Worm (Caenorhabditis elegans) whole organism, L2 larva: ENCODE data around the gene Y67H2A.10.

ENCODE experiments used
- C34F6.9 ChIP-seq: fragments of 150-350 bp; optimal IDR thresholded peaks from 2 replicates; lab custom pipeline; 2014; ENCODE audit warnings: missing biosample characterization, missing genetic modification characterization
- R02D3.7 ChIP-seq: fragments of 150-350 bp; optimal IDR thresholded peaks from 2 replicates; lab custom pipeline; 2014; ENCODE audit warnings: missing biosample characterization, missing genetic modification characterization
- Y55F3AM.14 ChIP-seq: fragments of 200-800 bp; sonication (Bioruptor generic); optimal IDR thresholded peaks from 2 replicates; lab custom pipeline; 2018; ENCODE audit warnings: mild to moderate bottlenecking, missing genetic modification characterization, missing compliant biosample characterization
- ZK546.5 ChIP-seq: sonication (generic microtip); optimal IDR thresholded peaks from 2 replicates; lab custom pipeline; 2017; ENCODE audit warnings: missing biosample characterization, missing genetic modification characterization
- alr-1 ChIP-seq: fragments of 150-350 bp; optimal IDR thresholded peaks from 2 replicates; lab custom pipeline; 2014; ENCODE audit warnings: missing biosample characterization, missing genetic modification characterization
- aly-2 ChIP-seq: fragments of 150-350 bp; optimal IDR thresholded peaks from 2 replicates; lab custom pipeline; 2014; ENCODE audit warnings: missing biosample characterization, missing genetic modification characterization
- ama-1 ChIP-seq: fragments of 150-350 bp; optimal IDR thresholded peaks from 2 replicates; lab custom pipeline; 2018; ENCODE audit warnings: inconsistent platforms
- ceh-16 ChIP-seq: fragments of 150-350 bp; optimal IDR thresholded peaks from 2 replicates; lab custom pipeline; 2014; ENCODE audit warnings: missing biosample characterization, missing genetic modification characterization
- ceh-82 ChIP-seq: fragments of 150-350 bp; optimal IDR thresholded peaks from 2 replicates; lab custom pipeline; 2014; ENCODE audit warnings: missing biosample characterization, missing genetic modification characterization
- dmd-4 ChIP-seq: sonication (generic microtip); optimal IDR thresholded peaks from 2 replicates; lab custom pipeline; 2017; ENCODE audit warnings: missing biosample characterization, missing genetic modification characterization
- egl-27 ChIP-seq: sonication (generic microtip); optimal IDR thresholded peaks from 3 replicates; lab custom pipeline; 2017; ENCODE audit warnings: missing biosample characterization, missing genetic modification reagents, missing genetic modification characterization
- elt-1 ChIP-seq: fragments of 150-350 bp; optimal IDR thresholded peaks from 2 replicates; lab custom pipeline; 2014; ENCODE audit warnings: missing biosample characterization, missing genetic modification characterization
- gmeb-1 ChIP-seq: fragments of 150-350 bp; optimal IDR thresholded peaks from 2 replicates; lab custom pipeline; 2014; ENCODE audit warnings: missing biosample characterization, missing genetic modification characterization
- lsy-2 ChIP-seq, 2 experiments: fragments of 150-350 bp in 1 of 2; sonication (generic microtip) in 1 of 2; optimal IDR thresholded peaks; 2 replicates each; lab custom pipeline; 2014 to 2017; ENCODE audit warnings: missing biosample characterization in 2 of 2, missing genetic modification characterization in 2 of 2
- mdl-1 ChIP-seq, 2 experiments: fragments of 150-350 bp in 1 of 2; sonication (generic microtip) in 1 of 2; optimal IDR thresholded peaks; 2 replicates each; lab custom pipeline; 2017; ENCODE audit warnings: missing biosample characterization in 2 of 2, missing genetic modification characterization in 2 of 2
- nhr-10 ChIP-seq: sonication (generic microtip); optimal IDR thresholded peaks from 2 replicates; lab custom pipeline; 2017; ENCODE audit warnings: missing biosample characterization, missing genetic modification characterization
- nhr-21 ChIP-seq: fragments of 150-350 bp; optimal IDR thresholded peaks from 2 replicates; lab custom pipeline; 2014; ENCODE audit warnings: missing biosample characterization, missing genetic modification characterization
- nhr-25 ChIP-seq: fragments of 150-350 bp; sonication (generic microtip); optimal IDR thresholded peaks from 3 replicates; lab custom pipeline; 2014; ENCODE audit warnings: missing biosample characterization, missing genetic modification characterization
- sem-4 ChIP-seq: fragments of 150-350 bp; optimal IDR thresholded peaks from 2 replicates; lab custom pipeline; 2014; ENCODE audit warnings: missing biosample characterization, missing genetic modification reagents, missing genetic modification characterization
- sma-3 ChIP-seq: sonication (generic microtip); optimal IDR thresholded peaks from 2 replicates; lab custom pipeline; 2016; ENCODE audit warnings: missing genetic modification reagents, missing genetic modification characterization, missing compliant biosample characterization
- snpc-4 ChIP-seq: fragments of 150-350 bp; optimal IDR thresholded peaks from 2 replicates; lab custom pipeline; 2014; ENCODE audit warnings: missing biosample characterization, missing genetic modification characterization
- unc-39 ChIP-seq: fragments of 150-350 bp; optimal IDR thresholded peaks from 2 replicates; lab custom pipeline; 2014; ENCODE audit warnings: missing biosample characterization, missing genetic modification characterization
- unc-55 ChIP-seq: fragments of 150-350 bp; sonication (generic microtip); optimal IDR thresholded peaks from 3 replicates; lab custom pipeline; 2014; ENCODE audit warnings: missing biosample characterization, missing genetic modification reagents, missing genetic modification characterization
- unc-62 ChIP-seq: fragments of 150-350 bp; optimal IDR thresholded peaks from 2 replicates; lab custom pipeline; 2014; ENCODE audit warnings: missing biosample characterization, missing genetic modification reagents, missing genetic modification characterization

Y67H2A.10 gene

ce11 chrIV:13240078-13240841, 49.0 kb downstream of the Y67H2A.10 start, which contains the start of gene rpl-12 (continued):
- TF ChIP-seq unc-62 (GFP tag; lab: Kevin White, UChicago) (peak; percentile 78), ceh-82 (tag; lab: Kevin White, UChicago) (peak; percentile 85), nhr-10 (peak; percentile 89), unc-39 (tag; lab: Kevin White, UChicago) (peak; percentile 65)

ce11 chrIV:13238943-13239861, 50.1 kb downstream of the Y67H2A.10 start, which contains the start of gene tag-115:
Gene tag-115 (minus strand): TSS chrIV:13239414.
- TF ChIP-seq sma-3 (GFP tag; lab: Kevin White, UChicago) (peak; percentile 17), C34F6.9 (tag; lab: Kevin White, UChicago) (peak; percentile 38), nhr-21 (tag; lab: Kevin White, UChicago) (peak; percentile 1), elt-1 (tag; lab: Kevin White, UChicago) (no peak), ceh-16 (tag; lab: Kevin White, UChicago) (no peak), ZK546.5 (no peak), lsy-2 (tag; optimal IDR thresholded peaks at IDR 0.05; lab: Kevin White, UChicago) (peak in 1 of 2 experiments; percentile 23), sem-4 (tag; lab: Kevin White, UChicago) (no peak), egl-27 (tag; lab: Kevin White, UChicago) (no peak), unc-55 (GFP tag; lab: Kevin White, UChicago) (peak; percentile 8), ama-1 (peak; percentile 47), snpc-4 (tag; lab: Kevin White, UChicago) (no peak), unc-62 (GFP tag; lab: Kevin White, UChicago) (no peak), nhr-25 (tag; lab: Kevin White, UChicago) (peak; percentile 5)

- no peak for TF ChIP-seq C34F6.9 (tag; lab: Kevin White, UChicago)
- TF ChIP-seq alr-1 (tag; lab: Kevin White, UChicago) = no peak
- TF ChIP-seq Y55F3AM.14 = no peak
- no peak for TF ChIP-seq gmeb-1 (tag; lab: Kevin White, UChicago)
- no peak for TF ChIP-seq dmd-4
- no peak for TF ChIP-seq mdl-1 (tag; optimal IDR thresholded peaks at IDR 0.05; lab: Kevin White, UChicago)
- no peak for TF ChIP-seq ZK546.5
- no peak for TF ChIP-seq ceh-82 (tag; lab: Kevin White, UChicago)
- no peak for TF ChIP-seq aly-2 (tag; lab: Kevin White, UChicago)
- no peak for TF ChIP-seq R02D3.7
- no peak for TF ChIP-seq nhr-10
Measured at ce11 chrIV:13236485-13236884, 52.8 kb downstream of the Y67H2A.10 start, which contains the start of gene pwp-1. Gene pwp-1 (minus strand): TSS chrIV:13236585.
